Fruit fly (Drosophila melanogaster): ENCODE results near the gene Arglu1.

The Arglu1 gene

dm6 chr2L:9907320-9908256, 30.3 kb downstream of the Arglu1 start:
- TF ChIP-seq CG8478 (optimal IDR thresholded peaks at IDR 0.05) (no peak), usp (GFP tag; optimal IDR thresholded peaks at IDR 0.05) (no peak)

- TF ChIP-seq Dll (optimal IDR thresholded peaks at IDR 0.05), result no peak
- no peak for TF ChIP-seq psq (optimal IDR thresholded peaks at IDR 0.05)
- no peak for TF ChIP-seq CG8478 (optimal IDR thresholded peaks at IDR 0.05)
- TF ChIP-seq usp (GFP tag; optimal IDR thresholded peaks at IDR 0.05), result no peak
- TF ChIP-seq EcR (GFP tag; optimal IDR thresholded peaks at IDR 0.05), result no peak
- TF ChIP-seq pan (optimal IDR thresholded peaks at IDR 0.05), result no peak
Measured at dm6 chr2L:9906641-9907040, 31.3 kb downstream of the Arglu1 start.

dm6 chr2L:9903028-9903427, 34.9 kb downstream of the Arglu1 start, which contains the start of gene Muc30E:
Muc30E (minus strand) TSS chr2L:9903128.
- TF ChIP-seq Dll (optimal IDR thresholded peaks at IDR 0.05), result no peak
- no peak for TF ChIP-seq pan (optimal IDR thresholded peaks at IDR 0.05)
- no peak for TF ChIP-seq usp (GFP tag; optimal IDR thresholded peaks at IDR 0.05)
- TF ChIP-seq CG8478 (optimal IDR thresholded peaks at IDR 0.05), result no peak
- no peak for TF ChIP-seq EcR (GFP tag; optimal IDR thresholded peaks at IDR 0.05)
- TF ChIP-seq psq (optimal IDR thresholded peaks at IDR 0.05), result no peak

dm6 chr2L:9897296-9897695, 40.6 kb downstream of the Arglu1 start, which contains the start of gene RpS2:
RpS2 (minus strand) TSS chr2L:9897552.
- TF ChIP-seq psq (optimal IDR thresholded peaks at IDR 0.05) (no peak), usp (GFP tag; optimal IDR thresholded peaks at IDR 0.05) (no peak), Dll (optimal IDR thresholded peaks at IDR 0.05) (no peak), EcR (GFP tag; optimal IDR thresholded peaks at IDR 0.05) (no peak), pan (optimal IDR thresholded peaks at IDR 0.05) (no peak), CG8478 (optimal IDR thresholded peaks at IDR 0.05) (no peak)

dm6 chr2L:9894871-9895364, 43.0 kb downstream of the Arglu1 start, which contains the start of gene Bka:
Bka (plus strand) TSS chr2L:9895287.
- TF ChIP-seq EcR (GFP tag; optimal IDR thresholded peaks at IDR 0.05) (no peak), pan (optimal IDR thresholded peaks at IDR 0.05) (no peak), psq (optimal IDR thresholded peaks at IDR 0.05) (no peak), usp (GFP tag; optimal IDR thresholded peaks at IDR 0.05) (no peak), Dll (optimal IDR thresholded peaks at IDR 0.05) (no peak), CG8478 (optimal IDR thresholded peaks at IDR 0.05) (no peak)

- TF ChIP-seq psq (optimal IDR thresholded peaks at IDR 0.05), result no peak
- TF ChIP-seq usp (GFP tag; optimal IDR thresholded peaks at IDR 0.05), result no peak
- no peak for TF ChIP-seq CG8478 (optimal IDR thresholded peaks at IDR 0.05)
- TF ChIP-seq EcR (GFP tag; optimal IDR thresholded peaks at IDR 0.05), result no peak
- TF ChIP-seq Dll (optimal IDR thresholded peaks at IDR 0.05), result no peak
- TF ChIP-seq pan (optimal IDR thresholded peaks at IDR 0.05), result no peak
Measured at dm6 chr2L:9894193-9894592, 43.7 kb downstream of the Arglu1 start.

- TF ChIP-seq usp (GFP tag; optimal IDR thresholded peaks at IDR 0.05) (no peak), Dll (optimal IDR thresholded peaks at IDR 0.05) (no peak), psq (optimal IDR thresholded peaks at IDR 0.05) (no peak), EcR (GFP tag; optimal IDR thresholded peaks at IDR 0.05) (no peak), CG8478 (optimal IDR thresholded peaks at IDR 0.05) (no peak), pan (optimal IDR thresholded peaks at IDR 0.05) (no peak)
Measured at dm6 chr2L:9893183-9893582, 44.8 kb downstream of the Arglu1 start, which contains the start of gene mtDNA-helicase. mtDNA-helicase (minus strand) TSS chr2L:9893446.

- TF ChIP-seq usp (GFP tag; optimal IDR thresholded peaks at IDR 0.05) (no peak), psq (optimal IDR thresholded peaks at IDR 0.05) (no peak), CG8478 (optimal IDR thresholded peaks at IDR 0.05) (no peak), Dll (optimal IDR thresholded peaks at IDR 0.05) (no peak), EcR (GFP tag; optimal IDR thresholded peaks at IDR 0.05) (no peak), pan (optimal IDR thresholded peaks at IDR 0.05) (no peak)
Measured at dm6 chr2L:9890576-9890975, 47.4 kb downstream of the Arglu1 start, which contains the start of the genes CG34183 and CG4537. CG34183 (minus strand) TSS chr2L:9890772. CG4537 (plus strand) TSS chr2L:9890885.

dm6 chr2L:9887856-9888269, 50.1 kb downstream of the Arglu1 start, which contains the start of gene Fkbp59:
Fkbp59 (plus strand) TSS chr2L:9888005.
- TF ChIP-seq psq (optimal IDR thresholded peaks at IDR 0.05), result no peak
- TF ChIP-seq pan (optimal IDR thresholded peaks at IDR 0.05), result no peak
- no peak for TF ChIP-seq Dll (optimal IDR thresholded peaks at IDR 0.05)
- no peak for TF ChIP-seq EcR (GFP tag; optimal IDR thresholded peaks at IDR 0.05)
- no peak for TF ChIP-seq CG8478 (optimal IDR thresholded peaks at IDR 0.05)
- TF ChIP-seq usp (GFP tag; optimal IDR thresholded peaks at IDR 0.05), result no peak

dm6 chr2L:9886086-9886485, 51.8 kb downstream of the Arglu1 start, which contains the start of gene nAChRalpha6:
nAChRalpha6 (minus strand) TSS chr2L:9886250.
- no peak for TF ChIP-seq usp (GFP tag; optimal IDR thresholded peaks at IDR 0.05)
- TF ChIP-seq pan (optimal IDR thresholded peaks at IDR 0.05), result no peak
- TF ChIP-seq EcR (GFP tag; optimal IDR thresholded peaks at IDR 0.05), result no peak
- no peak for TF ChIP-seq Dll (optimal IDR thresholded peaks at IDR 0.05)
- TF ChIP-seq psq (optimal IDR thresholded peaks at IDR 0.05), result no peak
- no peak for TF ChIP-seq CG8478 (optimal IDR thresholded peaks at IDR 0.05)
